Worm (Caenorhabditis elegans) whole organism, late embryonic: ENCODE data around the gene fbxb-116.
A peak's percentile ranks its signal among the peaks of the same experiment; 100 is the strongest.

Experiments
- C08G9.2 ChIP-seq: sonication (generic microtip); optimal IDR thresholded peaks from 2 replicates; lab custom pipeline; 2016; ENCODE audit warnings: mild to moderate bottlenecking, missing genetic modification characterization, moderate library complexity, missing compliant biosample characterization
- C38D4.7 ChIP-seq: fragments of 200-800 bp; sonication (Bioruptor generic); optimal IDR thresholded peaks from 2 replicates; lab custom pipeline; 2018; ENCODE audit warnings: mild to moderate bottlenecking, missing genetic modification characterization, moderate library complexity, missing compliant biosample characterization
- T23F11.4 ChIP-seq: fragments of 200-800 bp; sonication (Bioruptor generic); optimal IDR thresholded peaks from 2 replicates; lab custom pipeline; 2018; ENCODE audit warnings: mild to moderate bottlenecking, missing genetic modification characterization, missing compliant biosample characterization
- ama-1 ChIP-seq: fragments of 150-350 bp; optimal IDR thresholded peaks from 2 replicates; lab custom pipeline; 2014
- ceh-30 ChIP-seq: fragments of 150-350 bp; optimal IDR thresholded peaks from 2 replicates; lab custom pipeline; 2014; ENCODE audit warnings: missing biosample characterization, missing genetic modification characterization
- ceh-34 ChIP-seq: sonication (generic microtip); optimal IDR thresholded peaks from 2 replicates; lab custom pipeline; 2016; ENCODE audit warnings: mild to moderate bottlenecking, missing genetic modification characterization, missing compliant biosample characterization
- ceh-48 ChIP-seq: sonication (generic microtip); optimal IDR thresholded peaks from 2 replicates; lab custom pipeline; 2016; ENCODE audit warnings: missing genetic modification characterization, inconsistent platforms, missing compliant biosample characterization
- ceh-6 ChIP-seq: fragments of 200-800 bp; sonication (Bioruptor generic); optimal IDR thresholded peaks from 2 replicates; lab custom pipeline; 2018; ENCODE audit warnings: mild to moderate bottlenecking, missing genetic modification characterization, missing compliant biosample characterization
- ceh-9 ChIP-seq: sonication (generic microtip); optimal IDR thresholded peaks from 2 replicates; lab custom pipeline; 2016; ENCODE audit warnings: mild to moderate bottlenecking, missing genetic modification characterization, inconsistent platforms, missing compliant biosample characterization
- dmd-4 ChIP-seq: sonication (generic microtip); optimal IDR thresholded peaks from 2 replicates; lab custom pipeline; 2016; ENCODE audit warnings: borderline replicate concordance, missing genetic modification characterization, missing compliant biosample characterization
- dve-1 ChIP-seq: sonication (generic microtip); optimal IDR thresholded peaks from 2 replicates; lab custom pipeline; 2017; ENCODE audit warnings: antibody characterized with exemption, mild to moderate bottlenecking, missing genetic modification characterization, missing compliant biosample characterization
- elt-2 ChIP-seq: sonication (generic microtip); optimal IDR thresholded peaks from 2 replicates; lab custom pipeline; 2016; ENCODE audit warnings: missing genetic modification reagents, missing genetic modification characterization, missing compliant biosample characterization
- elt-4 ChIP-seq: sonication (generic microtip); optimal IDR thresholded peaks from 2 replicates; lab custom pipeline; 2016; ENCODE audit warnings: missing genetic modification characterization, missing compliant biosample characterization
- fkh-6 ChIP-seq: sonication (generic microtip); optimal IDR thresholded peaks from 2 replicates; lab custom pipeline; 2016; ENCODE audit warnings: missing genetic modification characterization, missing compliant biosample characterization
- hlh-15 ChIP-seq: sonication (generic microtip); optimal IDR thresholded peaks from 2 replicates; lab custom pipeline; 2016; ENCODE audit warnings: missing genetic modification characterization, missing compliant biosample characterization
- lim-6 ChIP-seq: sonication (generic microtip); optimal IDR thresholded peaks from 2 replicates; lab custom pipeline; 2016; ENCODE audit warnings: missing genetic modification characterization, missing compliant biosample characterization
- madf-2 ChIP-seq: sonication (generic microtip); optimal IDR thresholded peaks from 2 replicates; lab custom pipeline; 2017; ENCODE audit warnings: missing genetic modification characterization, missing compliant biosample characterization
- mec-3 ChIP-seq: sonication (generic microtip); optimal IDR thresholded peaks from 2 replicates; lab custom pipeline; 2016; ENCODE audit warnings: borderline replicate concordance, missing genetic modification characterization, missing compliant biosample characterization
- nfya-1 ChIP-seq: sonication (generic microtip); optimal IDR thresholded peaks from 2 replicates; lab custom pipeline; 2017; ENCODE audit warnings: missing genetic modification characterization, mild to moderate bottlenecking, missing compliant biosample characterization, antibody characterized with exemption, moderate library complexity
- nhr-11 ChIP-seq: fragments of 150-350 bp; optimal IDR thresholded peaks from 2 replicates; lab custom pipeline; 2014; ENCODE audit warnings: missing biosample characterization, missing genetic modification characterization
- npax-4 ChIP-seq: sonication (generic microtip); optimal IDR thresholded peaks from 2 replicates; lab custom pipeline; 2016; ENCODE audit warnings: missing genetic modification characterization, missing compliant biosample characterization
- pag-3 ChIP-seq: sonication (generic microtip); optimal IDR thresholded peaks from 2 replicates; lab custom pipeline; 2016; ENCODE audit warnings: missing compliant biosample characterization, missing genetic modification characterization, borderline replicate concordance
- pax-1 ChIP-seq: fragments of 150-350 bp; optimal IDR thresholded peaks from 2 replicates; lab custom pipeline; 2014; ENCODE audit warnings: missing biosample characterization, missing genetic modification characterization
- pqm-1 ChIP-seq: sonication (generic microtip); optimal IDR thresholded peaks from 2 replicates; lab custom pipeline; 2016; ENCODE audit warnings: missing genetic modification characterization, missing compliant biosample characterization
- ref-2 ChIP-seq: sonication (generic microtip); optimal IDR thresholded peaks from 2 replicates; lab custom pipeline; 2016; ENCODE audit warnings: missing genetic modification characterization, missing compliant biosample characterization
- rnt-1 ChIP-seq: sonication (generic microtip); optimal IDR thresholded peaks from 2 replicates; lab custom pipeline; 2016; ENCODE audit warnings: missing genetic modification characterization, missing compliant biosample characterization
- sdc-2 ChIP-seq: sonication (generic microtip); optimal IDR thresholded peaks from 2 replicates; lab custom pipeline; 2016; ENCODE audit warnings: missing genotype, missing genetic modification characterization, missing compliant biosample characterization
- syd-9 ChIP-seq: sonication (generic microtip); optimal IDR thresholded peaks from 2 replicates; lab custom pipeline; 2016; ENCODE audit warnings: mild to moderate bottlenecking, missing genetic modification characterization, moderate library complexity, missing compliant biosample characterization
- tbx-2 ChIP-seq: sonication (generic microtip); optimal IDR thresholded peaks from 2 replicates; lab custom pipeline; 2016; ENCODE audit warnings: missing genetic modification characterization, missing compliant biosample characterization
- tbx-7 ChIP-seq: sonication (generic microtip); optimal IDR thresholded peaks from 2 replicates; lab custom pipeline; 2016; ENCODE audit warnings: missing genotype, missing genetic modification characterization, missing compliant biosample characterization
- ttx-3 ChIP-seq: sonication (generic microtip); optimal IDR thresholded peaks from 2 replicates; lab custom pipeline; 2016; ENCODE audit warnings: missing genetic modification reagents, missing genetic modification characterization, missing compliant biosample characterization
- unc-3 ChIP-seq, 2 experiments: fragments of 200-800 bp in 1 of 2; sonication (Bioruptor generic) in 1 of 2; sonication (generic microtip) in 1 of 2; conservative IDR thresholded peaks in 1 of 2; optimal IDR thresholded peaks in 1 of 2; 2 replicates each; pipeline versions ENCODE4 v1.3.6 to Lab custom; 2016 to 2022; ENCODE audit warnings: missing compliant biosample characterization in 2 of 2, missing genetic modification characterization in 2 of 2, missing genetic modification reagents in 1 of 2

fbxb-116 gene

DNA sequence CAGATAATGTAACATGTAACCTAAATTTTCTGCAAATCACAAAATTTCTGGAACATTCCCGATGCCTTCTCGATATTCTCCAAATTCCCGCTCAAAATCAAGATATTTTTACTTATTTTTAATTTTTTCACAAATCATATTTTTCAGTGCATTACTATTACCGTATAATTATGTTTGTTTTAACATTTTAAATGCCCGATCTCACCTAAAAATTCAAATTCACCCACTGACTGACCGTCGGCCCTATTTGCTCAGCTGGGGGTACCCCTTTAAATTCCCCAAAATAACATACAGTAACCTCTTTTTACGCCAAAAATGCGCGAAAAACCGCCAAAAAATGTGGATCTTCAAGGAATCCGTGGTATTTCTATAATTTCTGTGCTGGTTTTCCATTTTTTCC lies 15.9 kb upstream of the fbxb-116 start, which contains the start of gene oac-49:
Gene oac-49, plus strand, starts transcription at position 301 of the 400 bp plus-strand sequence.
- TF ChIP-seq madf-2 (tag; lab: Kevin White, UChicago) (no peak), mec-3 (tag; lab: Kevin White, UChicago) (no peak), pax-1 (tag; lab: Kevin White, UChicago) (no peak), C08G9.2 (tag; lab: Kevin White, UChicago) (no peak), ttx-3 (tag; lab: Kevin White, UChicago) (no peak), fkh-6 (tag; lab: Kevin White, UChicago) (no peak), elt-4 (no peak), hlh-15 (tag; lab: Kevin White, UChicago) (no peak), nhr-11 (tag; lab: Kevin White, UChicago) (no peak), ceh-30 (tag; lab: Kevin White, UChicago) (no peak), dmd-4 (tag; lab: Kevin White, UChicago) (no peak), ceh-34 (tag; lab: Kevin White, UChicago) (no peak), ceh-48 (tag; lab: Kevin White, UChicago) (no peak), nfya-1 (tag; lab: Kevin White, UChicago) (no peak)

DNA sequence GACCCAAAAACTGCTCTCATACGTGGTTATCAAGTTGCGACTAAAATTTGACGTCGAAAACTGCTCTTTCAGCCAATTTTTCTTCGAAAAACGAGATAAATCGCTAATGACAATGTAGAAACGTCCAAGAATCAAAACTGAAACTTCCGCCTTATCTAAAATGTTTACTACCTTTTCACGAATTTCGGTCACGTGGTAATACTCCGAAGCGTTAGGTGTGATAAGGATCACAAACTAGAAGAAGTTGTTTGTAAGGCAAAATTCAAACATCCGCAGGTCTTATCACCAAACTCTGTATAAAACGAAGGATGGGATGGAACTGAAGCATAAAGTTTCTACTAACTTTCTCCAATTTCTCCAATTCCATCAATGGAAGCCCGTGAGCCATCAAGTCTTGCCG lies 3.2 kb upstream of the fbxb-116 start, which contains the start of gene sqst-3:
Gene sqst-3, plus strand, starts transcription at position 370 of the 400 bp plus-strand sequence.
- TF ChIP-seq pag-3 (tag; lab: Kevin White, UChicago) (no peak), syd-9 (no peak), ceh-6 (GFP tag; lab: Kevin White, UChicago) (no peak), ref-2 (tag; lab: Kevin White, UChicago) (no peak), sdc-2 (no peak), C08G9.2 (tag; lab: Kevin White, UChicago) (no peak), pqm-1 (tag; lab: Kevin White, UChicago) (no peak), T23F11.4 (GFP tag; lab: Kevin White, UChicago) (no peak), npax-4 (no peak), ceh-9 (no peak)

DNA sequence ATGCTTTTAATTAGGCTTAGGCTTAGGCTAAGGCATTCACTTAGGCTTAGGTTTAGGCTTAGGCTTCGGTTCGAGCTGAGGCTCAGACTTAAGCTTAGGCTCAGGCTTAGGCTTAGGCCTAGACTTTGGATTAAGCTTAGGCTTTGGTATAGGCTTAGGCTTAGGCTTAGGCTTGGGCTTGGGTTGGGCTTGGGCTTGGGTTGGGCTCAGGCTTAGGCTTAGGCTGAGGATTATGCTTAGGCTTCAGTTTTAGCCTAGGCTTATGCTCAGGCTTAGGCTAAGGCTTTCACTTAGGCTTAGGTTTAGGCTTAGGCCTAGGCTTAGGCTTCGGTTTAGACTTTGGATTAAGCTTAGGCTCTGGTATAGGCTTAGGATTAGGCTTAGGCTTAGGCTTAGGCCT lies 2.4 kb upstream of the fbxb-116 start:
- TF ChIP-seq C38D4.7 = no peak
- peak; percentile 91 for TF ChIP-seq dve-1
- TF ChIP-seq pag-3 (tag; lab: Kevin White, UChicago) = no peak
- TF ChIP-seq tbx-7 = no peak
- no peak; the same call in 1 of the 2 replicates for TF ChIP-seq unc-3 (GFP tag; conservative IDR thresholded peaks at IDR 0.05; lab: Robert Waterston, UW)
- no peak for TF ChIP-seq unc-3 (tag; optimal IDR thresholded peaks at IDR 0.05; lab: Kevin White, UChicago)
- TF ChIP-seq ama-1 (lab: Kevin White, UChicago) = no peak

DNA sequence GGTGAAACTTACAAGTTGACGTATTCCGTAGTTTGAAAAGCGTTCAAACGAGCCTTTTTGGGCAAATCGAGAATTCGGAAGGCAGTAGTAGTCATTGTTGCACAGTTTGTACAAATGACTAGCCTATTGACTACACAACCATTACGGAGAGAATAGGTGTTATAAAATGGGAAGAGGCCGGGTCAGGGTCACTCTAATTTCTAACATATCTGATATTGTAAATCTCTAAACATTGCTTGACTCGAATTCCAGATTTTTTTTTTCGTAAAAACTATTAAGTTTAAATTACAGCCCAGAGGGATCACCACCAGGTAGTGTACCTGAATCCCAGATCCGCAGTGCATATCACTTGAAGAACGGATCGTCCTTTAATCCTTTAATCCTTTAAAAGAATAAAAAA lies 3.6 kb downstream of the fbxb-116 start, which contains the start of gene fbxb-2:
Gene fbxb-2, minus strand, starts transcription at position 101 of the 400 bp plus-strand sequence.
- TF ChIP-seq elt-2 (tag; lab: Kevin White, UChicago) (no peak), unc-3 (GFP tag; conservative IDR thresholded peaks at IDR 0.05; lab: Robert Waterston, UW) (no peak), unc-3 (tag; optimal IDR thresholded peaks at IDR 0.05; lab: Kevin White, UChicago) (no peak), pag-3 (tag; lab: Kevin White, UChicago) (no peak)

DNA sequence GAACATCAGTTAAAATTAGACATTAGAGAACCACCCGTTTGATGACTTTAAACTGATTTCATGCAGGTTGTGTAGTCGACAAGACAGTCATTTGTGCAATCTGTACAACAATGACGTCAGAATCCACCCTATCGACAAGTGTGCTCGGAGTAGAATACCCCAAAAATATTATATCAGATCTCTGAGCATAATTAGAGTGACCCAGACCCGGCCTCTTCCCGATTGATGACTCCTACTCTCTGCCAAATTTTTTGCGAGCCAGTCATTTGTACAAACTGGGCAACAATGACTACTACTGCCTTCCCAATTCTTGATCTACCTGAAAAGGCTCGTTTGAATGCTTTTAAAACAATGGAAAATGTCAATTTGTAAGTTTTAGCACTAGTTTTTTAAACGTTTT lies 6.6 kb downstream of the fbxb-116 start, which contains the start of the genes fbxb-115 and fbxb-1:
Gene fbxb-115, minus strand, starts transcription at position 101 of the 400 bp plus-strand sequence.
Gene fbxb-1, plus strand, starts transcription at position 226 of the 400 bp plus-strand sequence.
- TF ChIP-seq lim-6 (no peak), ceh-6 (GFP tag; lab: Kevin White, UChicago) (no peak), rnt-1 (tag; lab: Kevin White, UChicago) (no peak), tbx-2 (no peak)
